Worm (Caenorhabditis elegans): Measurements from ENCODE around the gene F22H10.3.

The F22H10.3 gene

ce11 chrX:16671234-16671633 is 6.3 kb downstream of the F22H10.3 start:
- TF ChIP-seq mcd-1 (GFP tag; IDR thresholded peaks at IDR 0.05) (no peak), nhr-90 (tag; optimal IDR thresholded peaks at IDR 0.05) (no peak), athp-1 (tag; optimal IDR thresholded peaks at IDR 0.05) (no peak), ceh-79 (tag; optimal IDR thresholded peaks at IDR 0.05) (no peak), somi-1 (GFP tag; optimal IDR thresholded peaks at IDR 0.05) (no peak), hmg-20 (GFP tag; IDR thresholded peaks at IDR 0.05) (no peak), fkh-3 (tag; optimal IDR thresholded peaks at IDR 0.05) (no peak), bed-1 (GFP tag; IDR thresholded peaks at IDR 0.05) (0 out of 2 replicates have a peak, but pooled peaks have one; percentile 65), zfh-2 (GFP tag; conservative IDR thresholded peaks at IDR 0.05) (peak; percentile 90), die-1 (tag; optimal IDR thresholded peaks at IDR 0.05) (no peak), snpc-3.4 (tag; optimal IDR thresholded peaks at IDR 0.05) (no peak), F49E8.2 (tag; optimal IDR thresholded peaks at IDR 0.05; ENCODE audit: insufficient read depth) (no peak), lsy-27 (tag; optimal IDR thresholded peaks at IDR 0.05; ENCODE audit: borderline replicate concordance, insufficient read depth) (no peak), egrh-3 (GFP tag; IDR thresholded peaks at IDR 0.05) (peak; percentile 56; the same call in 1 of the 2 replicates), nhr-80 (tag; optimal IDR thresholded peaks at IDR 0.05) (peak; percentile 25), B0336.3 (GFP tag; IDR thresholded peaks at IDR 0.05) (no peak), chd-7 (tag; optimal IDR thresholded peaks at IDR 0.05) (no peak), madf-10 (tag; optimal IDR thresholded peaks at IDR 0.05) (no peak), snpc-1.3 (tag; optimal IDR thresholded peaks at IDR 0.05; ENCODE audit: insufficient read depth) (no peak), Y53G8AR.9 (GFP tag; conservative IDR thresholded peaks at IDR 0.05) (no peak), K12H6.12 (tag; optimal IDR thresholded peaks at IDR 0.05) (no peak), attf-3 (GFP tag; conservative IDR thresholded peaks at IDR 0.05) (no peak), sea-2 (GFP tag; IDR thresholded peaks at IDR 0.05) (no peak), F57A8.1 (GFP tag; optimal IDR thresholded peaks at IDR 0.05) (no peak), Y79H2A.3 (GFP tag; conservative IDR thresholded peaks at IDR 0.05) (no peak), dox-1 (GFP tag; IDR thresholded peaks at IDR 0.05) (0 out of 2 replicates have a peak, but pooled peaks have one; percentile 45), ztf-3 (GFP tag; optimal IDR thresholded peaks at IDR 0.05) (no peak), ztf-18 (tag; optimal IDR thresholded peaks at IDR 0.05) (no peak)

ce11 chrX:16669106-16669505 is 8.4 kb downstream of the F22H10.3 start:
- TF ChIP-seq nhr-80 (tag; optimal IDR thresholded peaks at IDR 0.05) = peak; percentile 42
- no peak for TF ChIP-seq madf-10 (tag; optimal IDR thresholded peaks at IDR 0.05)

- TF ChIP-seq lin-35 (GFP tag; optimal IDR thresholded peaks at IDR 0.05) (no peak), C17E4.6 (GFP tag; IDR thresholded peaks at IDR 0.05) (no peak), snpc-4 (GFP tag; optimal IDR thresholded peaks at IDR 0.05) (no peak), snpc-4 (tag; optimal IDR thresholded peaks at IDR 0.05) (peak in 2 of 4 experiments; percentile 80 to 82), sdz-38 (tag; optimal IDR thresholded peaks at IDR 0.05) (no peak), F22D6.2 (tag; optimal IDR thresholded peaks at IDR 0.05) (no peak), unc-130 (GFP tag; optimal IDR thresholded peaks at IDR 0.05) (no peak), hrde-1 (tag; optimal IDR thresholded peaks at IDR 0.05; ENCODE audit: borderline replicate concordance) (no peak), B0035.1 (tag; optimal IDR thresholded peaks at IDR 0.05) (no peak), nhr-27 (tag; optimal IDR thresholded peaks at IDR 0.05) (no peak), rec-8 (tag; optimal IDR thresholded peaks at IDR 0.05) (no peak), rpc-1 (optimal IDR thresholded peaks at IDR 0.05) (no peak), rpc-1 (tag; optimal IDR thresholded peaks at IDR 0.05) (no peak), snpc-1.1 (tag; optimal IDR thresholded peaks at IDR 0.05; ENCODE audit: insufficient read depth) (peak; percentile 31), dox-1 (GFP tag; IDR thresholded peaks at IDR 0.05) (no peak), let-526 (GFP tag; IDR thresholded peaks at IDR 0.05) (no peak), ets-4 (GFP tag; optimal IDR thresholded peaks at IDR 0.05) (no peak), ztf-28 (GFP tag; IDR thresholded peaks at IDR 0.05) (no peak), T26A5.8 (tag; optimal IDR thresholded peaks at IDR 0.05) (no peak)
Measured at ce11 chrX:16667515-16667914, 10.0 kb downstream of the F22H10.3 start.
